Fruit fly (Drosophila melanogaster) whole organism, embryonic: ENCODE data around the gene Acat2.

Source experiments
- Adf1 ChIP-seq: fragments of 200-800 bp; sonication (Bioruptor generic); IDR thresholded peaks from 2 replicates; pipeline ENCODE4 v1.3.6; 2022; ENCODE audit warnings: missing biosample characterization, missing genetic modification characterization
- Atf-2 ChIP-seq: fragments of 200-800 bp; sonication (Bioruptor generic); optimal IDR thresholded peaks from 2 replicates; lab custom pipeline; 2016; ENCODE audit warnings: missing biosample characterization, missing genetic modification characterization
- B-H1 ChIP-seq: fragments of 200-800 bp; sonication (Bioruptor generic); IDR thresholded peaks from 3 replicates; pipeline ENCODE4 v1.3.6; 2022; ENCODE audit warnings: missing biosample characterization, missing genetic modification characterization
- CG10366 ChIP-seq: fragments of 200-800 bp; sonication (Bioruptor generic); IDR thresholded peaks from 2 replicates; pipeline ENCODE4 v1.3.6; 2022; ENCODE audit warnings: missing biosample characterization, missing genetic modification characterization
- CG12104 ChIP-seq: fragments of 200-800 bp; sonication (Bioruptor generic); optimal IDR thresholded peaks from 3 replicates; lab custom pipeline; 2016; ENCODE audit warnings: missing biosample characterization, missing genetic modification characterization
- CG12219 ChIP-seq: fragments of 200-800 bp; sonication (Bioruptor generic); optimal IDR thresholded peaks from 3 replicates; lab custom pipeline; 2018; ENCODE audit warnings: missing biosample characterization, mild to moderate bottlenecking, missing genetic modification characterization
- CG14050 ChIP-seq: fragments of 200-800 bp; sonication (Bioruptor generic); IDR thresholded peaks from 3 replicates; pipeline ENCODE4 v1.3.6; 2022; ENCODE audit warnings: missing biosample characterization, missing genetic modification characterization
- CG15696 ChIP-seq: fragments of 200-800 bp; sonication (Bioruptor generic); optimal IDR thresholded peaks from 2 replicates; lab custom pipeline; 2019; ENCODE audit warnings: missing biosample characterization, mild to moderate bottlenecking, missing genetic modification characterization, moderate library complexity
- CG17385 ChIP-seq: fragments of 200-800 bp; sonication (Bioruptor generic); optimal IDR thresholded peaks from 3 replicates; lab custom pipeline; 2018; ENCODE audit warnings: missing biosample characterization, mild to moderate bottlenecking, missing genetic modification characterization
- CG17829 ChIP-seq: fragments of 200-800 bp; optimal IDR thresholded peaks from 2 replicates; lab custom pipeline; 2019; ENCODE audit warnings: missing biosample characterization, mild to moderate bottlenecking, missing genetic modification characterization, moderate library complexity
- CG18599 ChIP-seq: fragments of 200-800 bp; sonication (Bioruptor generic); optimal IDR thresholded peaks from 3 replicates; lab custom pipeline; 2017; ENCODE audit warnings: missing biosample characterization, missing genetic modification characterization, mild to moderate bottlenecking, moderate library complexity, missing genetic modification reagents
- CG2889 ChIP-seq: fragments of 200-800 bp; sonication (Bioruptor generic); IDR thresholded peaks from 3 replicates; pipeline ENCODE4 v1.3.6; 2022; ENCODE audit warnings: missing biosample characterization, missing genetic modification characterization
- CG30020 ChIP-seq: fragments of 200-800 bp; optimal IDR thresholded peaks from 2 replicates; lab custom pipeline; 2019; ENCODE audit warnings: missing biosample characterization, mild to moderate bottlenecking, missing genetic modification characterization, moderate library complexity
- CG31365 ChIP-seq: fragments of 200-800 bp; sonication (Bioruptor generic); optimal IDR thresholded peaks from 2 replicates; lab custom pipeline; 2018; ENCODE audit warnings: missing biosample characterization, mild to moderate bottlenecking, missing genetic modification characterization
- CG31441 ChIP-seq: fragments of 200-800 bp; sonication (Bioruptor generic); IDR thresholded peaks from 2 replicates; pipeline ENCODE4 v1.3.6; 2022; ENCODE audit warnings: missing biosample characterization, missing genetic modification characterization
- CG32767 ChIP-seq: fragments of 200-800 bp; sonication (Bioruptor generic); IDR thresholded peaks from 2 replicates; pipeline ENCODE4 v1.3.6; 2022; ENCODE audit warnings: missing biosample characterization, missing genetic modification characterization
- CG34422 ChIP-seq: fragments of 200-800 bp; sonication (Bioruptor generic); IDR thresholded peaks from 3 replicates; pipeline ENCODE4 v1.3.6; 2022; ENCODE audit warnings: missing biosample characterization, missing genetic modification characterization
- CG4282 ChIP-seq: fragments of 200-800 bp; sonication (Bioruptor generic); optimal IDR thresholded peaks from 2 replicates; lab custom pipeline; 2016; ENCODE audit warnings: missing biosample characterization, missing genetic modification characterization
- CG6813 ChIP-seq: fragments of 200-800 bp; sonication (Bioruptor generic); optimal IDR thresholded peaks from 2 replicates; lab custom pipeline; 2017; ENCODE audit warnings: missing biosample characterization, missing genetic modification characterization, mild to moderate bottlenecking, moderate library complexity, missing genetic modification reagents
- CG7745 ChIP-seq: fragments of 200-800 bp; sonication (Bioruptor generic); optimal IDR thresholded peaks from 2 replicates; lab custom pipeline; 2018; ENCODE audit warnings: missing biosample characterization, mild to moderate bottlenecking, missing genetic modification characterization, moderate library complexity
- CG7987 ChIP-seq: fragments of 200-800 bp; sonication (Bioruptor generic); optimal IDR thresholded peaks from 2 replicates; lab custom pipeline; 2018; ENCODE audit warnings: missing biosample characterization, mild to moderate bottlenecking, missing genetic modification characterization, moderate library complexity
- CG8924 ChIP-seq: fragments of 200-800 bp; optimal IDR thresholded peaks from 3 replicates; lab custom pipeline; 2019; ENCODE audit warnings: missing biosample characterization, mild to moderate bottlenecking, missing genetic modification characterization, moderate library complexity
- CG9437 ChIP-seq: fragments of 200-800 bp; sonication (Bioruptor generic); optimal IDR thresholded peaks from 2 replicates; lab custom pipeline; 2018; ENCODE audit warnings: missing biosample characterization, mild to moderate bottlenecking, missing genetic modification characterization
- CG9932 ChIP-seq: fragments of 200-800 bp; sonication (Bioruptor generic); IDR thresholded peaks from 2 replicates; pipeline ENCODE4 v1.3.6; 2022; ENCODE audit warnings: missing biosample characterization, missing genetic modification characterization
- CTCF ChIP-seq: fragments of 200-800 bp; sonication (Bioruptor generic); optimal IDR thresholded peaks from 2 replicates; lab custom pipeline; 2017; ENCODE audit warnings: missing biosample characterization, mild to moderate bottlenecking, missing genetic modification characterization, moderate library complexity
- Fer1 ChIP-seq: fragments of 200-800 bp; sonication (Bioruptor generic); optimal IDR thresholded peaks from 2 replicates; lab custom pipeline; 2017; ENCODE audit warnings: missing biosample characterization, mild to moderate bottlenecking, missing genetic modification characterization
- HLHmδ ChIP-seq: fragments of 200-800 bp; sonication (Bioruptor generic); optimal IDR thresholded peaks from 2 replicates; lab custom pipeline; 2018; ENCODE audit warnings: missing biosample characterization, mild to moderate bottlenecking, missing genetic modification characterization, moderate library complexity
- MESR4 ChIP-seq: fragments of 200-800 bp; sonication (Bioruptor generic); optimal IDR thresholded peaks from 2 replicates; lab custom pipeline; 2018; ENCODE audit warnings: missing biosample characterization, mild to moderate bottlenecking, missing genetic modification characterization, moderate library complexity
- Max ChIP-seq: fragments of 200-800 bp; sonication (Bioruptor generic); optimal IDR thresholded peaks from 2 replicates; lab custom pipeline; 2016; ENCODE audit warnings: missing biosample characterization, mild to moderate bottlenecking, missing genetic modification characterization
- Myb ChIP-seq: fragments of 200-800 bp; sonication (Bioruptor generic); optimal IDR thresholded peaks from 2 replicates; lab custom pipeline; 2016; ENCODE audit warnings: missing biosample characterization, missing genetic modification characterization
- Pdp1 ChIP-seq, 2 experiments: fragments of 200-800 bp; sonication (Bioruptor generic); optimal IDR thresholded peaks; 3 replicates each; lab custom pipeline; 2016; ENCODE audit warnings: missing biosample characterization in 2 of 2, missing genetic modification characterization in 2 of 2, mild to moderate bottlenecking in 1 of 2, moderate library complexity in 1 of 2
- Ptx1 ChIP-seq: fragments of 200-800 bp; sonication (Bioruptor generic); IDR thresholded peaks from 2 replicates; pipeline ENCODE4 v1.3.6; 2022; ENCODE audit warnings: missing biosample characterization, missing genetic modification characterization
- Ravus ChIP-seq: fragments of 200-800 bp; sonication (Bioruptor generic); IDR thresholded peaks from 2 replicates; pipeline ENCODE4 v1.3.6; 2022; ENCODE audit warnings: missing biosample characterization, missing genetic modification characterization
- Rfx ChIP-seq: fragments of 200-800 bp; sonication (Bioruptor generic); IDR thresholded peaks from 2 replicates; pipeline ENCODE4 v1.3.6; 2022; ENCODE audit warnings: missing biosample characterization, missing genetic modification characterization
- Six4 ChIP-seq: fragments of 200-800 bp; sonication (Bioruptor generic); optimal IDR thresholded peaks from 2 replicates; lab custom pipeline; 2016; ENCODE audit warnings: missing biosample characterization, missing genetic modification characterization
- Sry-δ ChIP-seq: fragments of 200-800 bp; sonication (Bioruptor generic); optimal IDR thresholded peaks from 2 replicates; lab custom pipeline; 2016; ENCODE audit warnings: missing biosample characterization, missing genetic modification characterization
- Vsx1 ChIP-seq: fragments of 200-800 bp; sonication (Bioruptor generic); optimal IDR thresholded peaks from 2 replicates; lab custom pipeline; 2017; ENCODE audit warnings: missing biosample characterization, mild to moderate bottlenecking, missing genetic modification characterization, missing genetic modification reagents
- abd-A ChIP-seq: fragments of 200-800 bp; sonication (Bioruptor generic); optimal IDR thresholded peaks from 3 replicates; lab custom pipeline; 2019; ENCODE audit warnings: missing biosample characterization, mild to moderate bottlenecking, missing genetic modification characterization, moderate library complexity
- corto ChIP-seq: fragments of 200-800 bp; sonication (Bioruptor generic); optimal IDR thresholded peaks from 2 replicates; lab custom pipeline; 2016; ENCODE audit warnings: missing biosample characterization, mild to moderate bottlenecking, missing genetic modification characterization, moderate library complexity
- esg ChIP-seq: fragments of 200-800 bp; sonication (Bioruptor generic); conservative IDR thresholded peaks from 2 replicates; pipeline ENCODE4 v1.3.6; 2022; ENCODE audit warnings: missing biosample characterization, missing genetic modification characterization
- fd96Cb ChIP-seq: fragments of 200-800 bp; sonication (Bioruptor generic); optimal IDR thresholded peaks from 2 replicates; lab custom pipeline; 2018; ENCODE audit warnings: missing biosample characterization, mild to moderate bottlenecking, missing genetic modification characterization, moderate library complexity
- odd ChIP-seq: fragments of 200-800 bp; sonication (Bioruptor generic); optimal IDR thresholded peaks from 2 replicates; lab custom pipeline; 2017; ENCODE audit warnings: missing biosample characterization, mild to moderate bottlenecking, missing genetic modification characterization
- prd ChIP-seq, 3 experiments: fragments of >200 bp in 2 of 3; fragments of 200-800 bp in 1 of 3; sonication (Bioruptor generic) in 1 of 3; optimal IDR thresholded peaks in 2 of 3; IDR thresholded peaks in 1 of 3; 2 replicates in 2 of 3; 3 replicates in 1 of 3; pipeline versions ENCODE4 v1.3.6 to Lab custom; 2017 to 2022; ENCODE audit warnings: missing biosample characterization in 1 of 3, missing genetic modification characterization in 1 of 3
- sisA ChIP-seq: fragments of 200-800 bp; sonication (Bioruptor generic); IDR thresholded peaks from 2 replicates; pipeline ENCODE4 v1.3.6; 2022; ENCODE audit warnings: missing biosample characterization, missing genetic modification characterization
- slbo ChIP-seq: fragments of 200-800 bp; sonication (Bioruptor generic); IDR thresholded peaks from 2 replicates; pipeline ENCODE4 v1.3.6; 2022; ENCODE audit warnings: missing biosample characterization, missing genetic modification characterization
- sr ChIP-seq: fragments of 200-800 bp; sonication (Bioruptor generic); IDR thresholded peaks from 3 replicates; pipeline ENCODE4 v1.3.6; 2022; ENCODE audit warnings: missing biosample characterization, missing genetic modification characterization
- sug ChIP-seq: fragments of 200-800 bp; optimal IDR thresholded peaks from 2 replicates; lab custom pipeline; 2019; ENCODE audit warnings: missing biosample characterization, mild to moderate bottlenecking, missing genetic modification characterization, moderate library complexity
- trem ChIP-seq: fragments of 200-800 bp; optimal IDR thresholded peaks from 3 replicates; lab custom pipeline; 2019; ENCODE audit warnings: missing biosample characterization, mild to moderate bottlenecking, missing genetic modification characterization, moderate library complexity
- wek ChIP-seq: fragments of 200-800 bp; sonication (Bioruptor generic); optimal IDR thresholded peaks from 3 replicates; lab custom pipeline; 2018; ENCODE audit warnings: missing biosample characterization, mild to moderate bottlenecking, missing genetic modification characterization, moderate library complexity
- yki ChIP-seq: fragments of >200 bp; optimal IDR thresholded peaks from 3 replicates; lab custom pipeline; 2018

The Acat2 gene

dm6 chr3L:1320230-1320930 is 17.6 kb downstream of the Acat2 start (continued):
- TF ChIP-seq CG31441 (0 out of 2 replicates have a peak, but pooled peaks have one; percentile 20), CG32767 (GFP tag; lab: Robert Waterston, UW) (no peak), HLHmδ (GFP tag; lab: Kevin White, UChicago) (no peak), Sry-δ (GFP tag; lab: Kevin White, UChicago) (no peak), CG17829 (tag; lab: Kevin White, UChicago) (no peak), CG30020 (no peak), Max (GFP tag; lab: Kevin White, UChicago) (peak; percentile 16), CG9932 (GFP tag; lab: Robert Waterston, UW) (0 out of 2 replicates have a peak, but pooled peaks have one; percentile 31), CG12104 (GFP tag; lab: Kevin White, UChicago) (no peak), Six4 (GFP tag; lab: Kevin White, UChicago) (no peak), Vsx1 (GFP tag; lab: Kevin White, UChicago) (no peak), Ptx1 (GFP tag; lab: Robert Waterston, UW) (peak; percentile 33; the same call in 1 of the 2 replicates), Ravus (no peak), sisA (GFP tag; lab: Robert Waterston, UW) (no peak), CG6813 (GFP tag; lab: Kevin White, UChicago) (no peak), CG12219 (GFP tag; lab: Kevin White, UChicago) (no peak), CG34422 (GFP tag; lab: Robert Waterston, UW) (no peak), CG10366 (GFP tag; lab: Robert Waterston, UW) (peak; percentile 46), CG17385 (peak; percentile 12), sug (tag; lab: Kevin White, UChicago) (peak; percentile 9), Adf1 (GFP tag; lab: Robert Waterston, UW) (no peak), Fer1 (GFP tag; lab: Kevin White, UChicago) (no peak), Myb (no peak), CG7745 (tag; lab: Kevin White, UChicago) (peak; percentile 99), CTCF (GFP tag; lab: Kevin White, UChicago) (no peak), Pdp1 (GFP tag; optimal IDR thresholded peaks at IDR 0.05; lab: Kevin White, UChicago) (peak in 1 of 2 experiments; percentile 21), Atf-2 (GFP tag; lab: Kevin White, UChicago) (no peak), CG8924 (tag; lab: Kevin White, UChicago) (no peak), wek (GFP tag; lab: Kevin White, UChicago) (no peak), MESR4 (no peak), esg (GFP tag; lab: Robert Waterston, UW) (no peak), Rfx (GFP tag; lab: Robert Waterston, UW) (no peak; the same call in 1 of the 2 replicates), CG7987 (no peak), CG9437 (GFP tag; lab: Kevin White, UChicago) (no peak), abd-A (no peak), yki (no peak), CG15696 (tag; lab: Kevin White, UChicago) (no peak), slbo (GFP tag; lab: Robert Waterston, UW) (peak; percentile 29; the same call in 1 of the 2 replicates), CG31365 (no peak), CG4282 (GFP tag; lab: Kevin White, UChicago) (no peak), B-H1 (GFP tag; lab: Robert Waterston, UW) (no peak), prd (optimal IDR thresholded peaks at IDR 0.05; lab: Kevin White, UChicago) (no peak), prd (GFP tag; IDR thresholded peaks at IDR 0.05; lab: Robert Waterston, UW) (peak; percentile 14; the same call in 1 of the 3 replicates), CG14050 (GFP tag; lab: Robert Waterston, UW) (no peak), CG2889 (GFP tag; lab: Robert Waterston, UW) (0 out of 3 replicates have a peak, but pooled peaks have one; percentile 11), trem (tag; lab: Kevin White, UChicago) (no peak), odd (GFP tag; lab: Kevin White, UChicago) (no peak), CG18599 (GFP tag; lab: Kevin White, UChicago) (peak; percentile 22), corto (GFP tag; lab: Kevin White, UChicago) (no peak), fd96Cb (tag; lab: Kevin White, UChicago) (peak; percentile 17), sr (GFP tag; lab: Robert Waterston, UW) (no peak)
